Worm (Caenorhabditis elegans) whole organism, L1 larva: Measurements from ENCODE around the gene ZC250.5.
A peak's percentile ranks its signal among the peaks of the same experiment; 100 is the strongest.

Source experiments
- C34B4.2 ChIP-seq: sonication (generic microtip); optimal IDR thresholded peaks from 2 replicates; lab custom pipeline; 2017; ENCODE audit warnings: mild to moderate bottlenecking, missing genetic modification characterization, missing compliant biosample characterization
- F16B12.6 ChIP-seq: fragments of 150-350 bp; optimal IDR thresholded peaks from 2 replicates; lab custom pipeline; 2014; ENCODE audit warnings: missing biosample characterization, missing genetic modification characterization
- Y116A8C.19 ChIP-seq: sonication (generic microtip); optimal IDR thresholded peaks from 2 replicates; lab custom pipeline; 2016; ENCODE audit warnings: missing compliant biosample characterization, missing genetic modification characterization, borderline replicate concordance
- blmp-1 ChIP-seq: fragments of 150-350 bp; optimal IDR thresholded peaks from 2 replicates; lab custom pipeline; 2014; ENCODE audit warnings: missing biosample characterization, missing genetic modification characterization
- ceh-8 ChIP-seq: fragments of 200-800 bp; sonication (Bioruptor generic); optimal IDR thresholded peaks from 2 replicates; lab custom pipeline; 2018; ENCODE audit warnings: mild to moderate bottlenecking, missing genetic modification characterization, moderate library complexity, missing compliant biosample characterization
- ceh-82 ChIP-seq, 3 experiments: fragments of 150-350 bp in 1 of 3; sonication (generic microtip) in 2 of 3; optimal IDR thresholded peaks; 2 replicates each; lab custom pipeline; 2014 to 2017; ENCODE audit warnings: missing biosample characterization in 3 of 3, missing genetic modification characterization in 3 of 3
- ceh-90 ChIP-seq: sonication (generic microtip); optimal IDR thresholded peaks from 2 replicates; lab custom pipeline; 2016; ENCODE audit warnings: missing genetic modification characterization, missing compliant biosample characterization
- dpl-1 ChIP-seq, 3 experiments: fragments of 150-350 bp in 2 of 3; sonication (generic microtip) in 1 of 3; optimal IDR thresholded peaks; 2 replicates each; lab custom pipeline; 2014 to 2017; ENCODE audit warnings: missing biosample characterization in 3 of 3, missing genetic modification characterization in 3 of 3, missing genetic modification reagents in 3 of 3
- dsc-1 ChIP-seq: sonication (generic microtip); optimal IDR thresholded peaks from 2 replicates; lab custom pipeline; 2016; ENCODE audit warnings: mild to moderate bottlenecking, missing genetic modification characterization, missing compliant biosample characterization
- efl-1 ChIP-seq, 4 experiments: fragments of 150-350 bp; optimal IDR thresholded peaks in 3 of 4; peaks in 1 of 4; 1 replicate in 1 of 4; 2 replicates in 3 of 4; lab custom pipeline; 2014; ENCODE audit warnings: missing biosample characterization in 2 of 4, missing genetic modification characterization in 2 of 4, missing genetic modification reagents in 2 of 4
- elt-2 ChIP-seq: sonication (generic microtip); optimal IDR thresholded peaks from 2 replicates; lab custom pipeline; 2016; ENCODE audit warnings: missing genetic modification characterization, mild to moderate bottlenecking, inconsistent platforms, missing compliant biosample characterization, missing genetic modification reagents
- elt-3 ChIP-seq, 6 experiments: fragments of 150-350 bp in 1 of 6; sonication (generic microtip); optimal IDR thresholded peaks; 2 replicates each; lab custom pipeline; 2017 to 2018; ENCODE audit warnings: missing biosample characterization in 6 of 6, missing genetic modification characterization in 6 of 6, inconsistent platforms in 1 of 6
- ets-5 ChIP-seq: fragments of 200-800 bp; sonication (Bioruptor generic); IDR thresholded peaks from 2 replicates; pipeline ENCODE4 v1.3.6; 2022; ENCODE audit warnings: missing genetic modification characterization, missing compliant biosample characterization
- fkh-10 ChIP-seq: sonication (generic microtip); optimal IDR thresholded peaks from 2 replicates; lab custom pipeline; 2017; ENCODE audit warnings: missing biosample characterization, missing genetic modification reagents, missing genetic modification characterization
- fkh-8 ChIP-seq: sonication (generic microtip); optimal IDR thresholded peaks from 2 replicates; lab custom pipeline; 2016; ENCODE audit warnings: mild to moderate bottlenecking, missing genetic modification characterization, missing compliant biosample characterization
- hlh-17 ChIP-seq: fragments of 200-800 bp; sonication (Bioruptor generic); optimal IDR thresholded peaks from 2 replicates; lab custom pipeline; 2018; ENCODE audit warnings: missing genetic modification characterization, mild to moderate bottlenecking, missing compliant biosample characterization, moderate library complexity, borderline replicate concordance
- hpl-2 ChIP-seq: fragments of 150-350 bp; optimal IDR thresholded peaks from 2 replicates; lab custom pipeline; 2014; ENCODE audit warnings: missing biosample characterization, missing genetic modification reagents, missing genetic modification characterization
- isw-1 ChIP-seq: fragments of 200-800 bp; sonication (Bioruptor generic); IDR thresholded peaks from 2 replicates; pipeline ENCODE4 v1.3.6; 2022; ENCODE audit warnings: missing genetic modification characterization, missing compliant biosample characterization
- jun-1 ChIP-seq: fragments of 150-350 bp; optimal IDR thresholded peaks from 2 replicates; lab custom pipeline; 2014; ENCODE audit warnings: missing biosample characterization, missing genetic modification reagents, missing genetic modification characterization
- lin-14 ChIP-seq: fragments of 200-800 bp; sonication (Bioruptor generic); optimal IDR thresholded peaks from 2 replicates; lab custom pipeline; 2018; ENCODE audit warnings: mild to moderate bottlenecking, missing genetic modification characterization, moderate library complexity, missing compliant biosample characterization
- lin-35 ChIP-seq, 2 experiments: fragments of 150-350 bp; optimal IDR thresholded peaks; 2 replicates each; lab custom pipeline; 2014; ENCODE audit warnings: missing biosample characterization in 2 of 2, missing genetic modification characterization in 2 of 2, missing genetic modification reagents in 2 of 2
- lin-39 ChIP-seq: fragments of 150-350 bp; optimal IDR thresholded peaks from 2 replicates; lab custom pipeline; 2014; ENCODE audit warnings: missing biosample characterization, missing genetic modification reagents, missing genetic modification characterization
- lir-3 ChIP-seq: sonication (generic microtip); optimal IDR thresholded peaks from 2 replicates; lab custom pipeline; 2016; ENCODE audit warnings: mild to moderate bottlenecking, missing genetic modification characterization, moderate library complexity, missing compliant biosample characterization; ENCODE audit not compliant: poor library complexity
- mep-1 ChIP-seq: fragments of 150-350 bp; optimal IDR thresholded peaks from 2 replicates; lab custom pipeline; 2014; ENCODE audit warnings: missing biosample characterization, missing genetic modification characterization
- nhr-19 ChIP-seq: fragments of 200-800 bp; sonication (Bioruptor generic); conservative IDR thresholded peaks from 2 replicates; pipeline ENCODE4 v1.3.6; 2022; ENCODE audit warnings: missing genetic modification characterization, missing compliant biosample characterization
- nhr-20 ChIP-seq: sonication (generic microtip); optimal IDR thresholded peaks from 2 replicates; lab custom pipeline; 2016; ENCODE audit warnings: mild to moderate bottlenecking, missing genetic modification characterization, missing compliant biosample characterization
- nhr-237 ChIP-seq: fragments of 150-350 bp; optimal IDR thresholded peaks from 2 replicates; lab custom pipeline; 2014; ENCODE audit warnings: missing biosample characterization, missing genetic modification characterization
- nhr-71 ChIP-seq: sonication (generic microtip); optimal IDR thresholded peaks from 2 replicates; lab custom pipeline; 2016; ENCODE audit warnings: mild to moderate bottlenecking, missing genetic modification characterization, moderate library complexity, missing compliant biosample characterization
- nhr-85 ChIP-seq: sonication (generic microtip); peaks from one replicate; lab custom pipeline; 2016; ENCODE audit warnings: missing genetic modification characterization, inconsistent platforms, missing compliant biosample characterization
- nhr-90 ChIP-seq: sonication (generic microtip); optimal IDR thresholded peaks from 2 replicates; lab custom pipeline; 2016; ENCODE audit warnings: mild to moderate bottlenecking, missing genetic modification characterization, missing compliant biosample characterization; ENCODE audit not compliant: poor library complexity
- pqm-1 ChIP-seq: sonication (generic microtip); optimal IDR thresholded peaks from 3 replicates; lab custom pipeline; 2017; ENCODE audit warnings: missing biosample characterization, missing genetic modification characterization
- skn-1 ChIP-seq: fragments of 150-350 bp; optimal IDR thresholded peaks from 2 replicates; lab custom pipeline; 2014; ENCODE audit warnings: missing biosample characterization, missing genetic modification characterization
- snu-23 ChIP-seq: sonication (generic microtip); optimal IDR thresholded peaks from 2 replicates; lab custom pipeline; 2016; ENCODE audit warnings: missing genetic modification characterization, missing compliant biosample characterization
- sox-4 ChIP-seq: sonication (generic microtip); optimal IDR thresholded peaks from 2 replicates; lab custom pipeline; 2016; ENCODE audit warnings: missing genetic modification characterization, missing compliant biosample characterization
- sptf-1 ChIP-seq: fragments of 150-350 bp; optimal IDR thresholded peaks from 2 replicates; lab custom pipeline; 2014; ENCODE audit warnings: missing biosample characterization, missing genetic modification characterization
- sup-37 ChIP-seq: fragments of 200-800 bp; sonication (Bioruptor generic); optimal IDR thresholded peaks from 2 replicates; lab custom pipeline; 2018; ENCODE audit warnings: mild to moderate bottlenecking, missing genetic modification characterization, missing compliant biosample characterization
- swsn-7 ChIP-seq: sonication (generic microtip); optimal IDR thresholded peaks from 2 replicates; lab custom pipeline; 2016; ENCODE audit warnings: missing genetic modification characterization, missing compliant biosample characterization
- tbx-2 ChIP-seq: sonication (generic microtip); optimal IDR thresholded peaks from 2 replicates; lab custom pipeline; 2016; ENCODE audit warnings: missing genetic modification characterization, missing compliant biosample characterization
- tlp-1 ChIP-seq: fragments of 150-350 bp; optimal IDR thresholded peaks from 2 replicates; lab custom pipeline; 2014; ENCODE audit warnings: missing biosample characterization, missing genetic modification characterization
- unc-62 ChIP-seq: fragments of 150-350 bp; optimal IDR thresholded peaks from 2 replicates; lab custom pipeline; 2014; ENCODE audit warnings: missing biosample characterization, missing genetic modification reagents, missing genetic modification characterization
- unc-86 ChIP-seq: sonication (generic microtip); optimal IDR thresholded peaks from 2 replicates; lab custom pipeline; 2016; ENCODE audit warnings: missing genetic modification characterization, missing compliant biosample characterization
- xbp-1 ChIP-seq: sonication (generic microtip); optimal IDR thresholded peaks from 2 replicates; lab custom pipeline; 2016; ENCODE audit warnings: missing genetic modification characterization, missing compliant biosample characterization
- zag-1 ChIP-seq: fragments of 150-350 bp; optimal IDR thresholded peaks from 2 replicates; lab custom pipeline; 2014; ENCODE audit warnings: missing biosample characterization, missing genetic modification characterization
- ztf-4 ChIP-seq: fragments of 150-350 bp; optimal IDR thresholded peaks from 2 replicates; lab custom pipeline; 2014; ENCODE audit warnings: missing biosample characterization, missing genetic modification characterization

Gene ZC250.5

ce11 chrV:5821451-5822143, 16.0 kb downstream of the ZC250.5 start:
- TF ChIP-seq F16B12.6 (tag; lab: Kevin White, UChicago) (no peak), hlh-17 (GFP tag; lab: Kevin White, UChicago) (no peak), elt-3 (tag; optimal IDR thresholded peaks at IDR 0.05; lab: Kevin White, UChicago) (no peak), fkh-10 (GFP tag; lab: Kevin White, UChicago) (no peak), C34B4.2 (tag; lab: Kevin White, UChicago) (no peak), sup-37 (no peak), tlp-1 (tag; lab: Kevin White, UChicago) (peak; percentile 85), nhr-85 (tag; lab: Kevin White, UChicago) (peak; percentile 72), lin-35 (GFP tag; optimal IDR thresholded peaks at IDR 0.05; lab: Kevin White, UChicago) (no peak), ceh-82 (tag; optimal IDR thresholded peaks at IDR 0.05; lab: Kevin White, UChicago) (no peak), nhr-71 (peak; percentile 23), elt-2 (peak; percentile 96), dsc-1 (tag; lab: Kevin White, UChicago) (no peak), lin-14 (GFP tag; lab: Kevin White, UChicago) (peak; percentile 5), pqm-1 (peak; percentile 99), blmp-1 (tag; lab: Kevin White, UChicago) (no peak), jun-1 (peak; percentile 21), nhr-20 (tag; lab: Kevin White, UChicago) (peak; percentile 2)

ce11 chrV:5822968-5823367, 17.4 kb downstream of the ZC250.5 start:
- no peak for TF ChIP-seq Y116A8C.19 (tag; lab: Kevin White, UChicago)
- 0 out of 2 replicates have a peak, but pooled peaks have one; percentile 19 for TF ChIP-seq nhr-19 (GFP tag; lab: Robert Waterston, UW)
- TF ChIP-seq xbp-1 (tag; lab: Kevin White, UChicago), result no peak
- peak in 4 of 6 experiments; percentile 60 to 92 (median 87) for TF ChIP-seq elt-3 (tag; optimal IDR thresholded peaks at IDR 0.05; lab: Kevin White, UChicago)
- TF ChIP-seq ets-5, result no peak
- TF ChIP-seq sox-4 (tag; lab: Kevin White, UChicago), result no peak
- TF ChIP-seq tbx-2 (tag; lab: Kevin White, UChicago), result peak; percentile 44
- TF ChIP-seq elt-2, result peak; percentile 10
- peak; percentile 71 for TF ChIP-seq nhr-71
- no peak for TF ChIP-seq ztf-4 (tag; lab: Kevin White, UChicago)
- no peak for TF ChIP-seq jun-1
- TF ChIP-seq nhr-90 (tag; lab: Kevin White, UChicago), result peak; percentile 21
- peak; percentile 98 for TF ChIP-seq blmp-1 (tag; lab: Kevin White, UChicago)
- TF ChIP-seq snu-23, result peak; percentile 32
- no peak for TF ChIP-seq sptf-1 (tag; lab: Kevin White, UChicago)
- peak in 1 of 2 experiments; percentile 11 for TF ChIP-seq lin-35 (GFP tag; optimal IDR thresholded peaks at IDR 0.05; lab: Kevin White, UChicago)
- peak; percentile 70 for TF ChIP-seq lin-14 (GFP tag; lab: Kevin White, UChicago)
- peak; percentile 81 for TF ChIP-seq nhr-20 (tag; lab: Kevin White, UChicago)
- peak; percentile 86 for TF ChIP-seq nhr-85 (tag; lab: Kevin White, UChicago)

ce11 chrV:5825478-5825877, 19.9 kb downstream of the ZC250.5 start:
- no peak for TF ChIP-seq ceh-8 (GFP tag; lab: Kevin White, UChicago)
- no peak for TF ChIP-seq lin-39
- peak; percentile 6 to 24 for TF ChIP-seq efl-1 (optimal IDR thresholded peaks at IDR 0.05; lab: Kevin White, UChicago)
- TF ChIP-seq efl-1 (GFP tag; optimal IDR thresholded peaks at IDR 0.05 in 1 of 2; lab: Kevin White, UChicago), result no peak
- no peak for TF ChIP-seq mep-1
- no peak for TF ChIP-seq fkh-10 (GFP tag; lab: Kevin White, UChicago)

ce11 chrV:5826592-5826991, 21.0 kb downstream of the ZC250.5 start, which contains the start of gene let-418:
Gene let-418 (plus strand): TSS chrV:5826833.
- TF ChIP-seq nhr-20 (tag; lab: Kevin White, UChicago) (no peak), swsn-7 (no peak), isw-1 (GFP tag; lab: Robert Waterston, UW) (no peak), lir-3 (tag; lab: Kevin White, UChicago) (no peak), dpl-1 (GFP tag; optimal IDR thresholded peaks at IDR 0.05; lab: Kevin White, UChicago) (peak in 2 of 3 experiments; percentile 3 to 38), fkh-10 (GFP tag; lab: Kevin White, UChicago) (no peak), zag-1 (tag; lab: Kevin White, UChicago) (no peak), nhr-71 (no peak), lin-35 (GFP tag; optimal IDR thresholded peaks at IDR 0.05; lab: Kevin White, UChicago) (peak in 1 of 2 experiments; percentile 11), lin-14 (GFP tag; lab: Kevin White, UChicago) (no peak), hpl-2 (no peak), hlh-17 (GFP tag; lab: Kevin White, UChicago) (no peak), unc-62 (GFP tag; lab: Kevin White, UChicago) (no peak), skn-1 (tag; lab: Kevin White, UChicago) (no peak), elt-2 (no peak), fkh-8 (tag; lab: Kevin White, UChicago) (no peak), unc-86 (tag; lab: Kevin White, UChicago) (no peak), nhr-237 (no peak), ceh-90 (tag; lab: Kevin White, UChicago) (no peak), tlp-1 (tag; lab: Kevin White, UChicago) (no peak)
